Worm (Caenorhabditis elegans): ENCODE measurements around the gene F27E5.8.

- no peak for TF ChIP-seq dmd-4 (tag; optimal IDR thresholded peaks at IDR 0.05)
- TF ChIP-seq R02D3.7 (tag; optimal IDR thresholded peaks at IDR 0.05): no peak
- TF ChIP-seq ZK546.5 (tag; optimal IDR thresholded peaks at IDR 0.05): no peak
- no peak for TF ChIP-seq nhr-23 (tag; optimal IDR thresholded peaks at IDR 0.05)
- no peak for TF ChIP-seq egl-27 (tag; optimal IDR thresholded peaks at IDR 0.05)
- TF ChIP-seq ztf-11 (tag; optimal IDR thresholded peaks at IDR 0.05): no peak
- no peak for TF ChIP-seq snpc-4 (tag; optimal IDR thresholded peaks at IDR 0.05)
These were observed 9.5 kb upstream of the F27E5.8 start for ce11 chrII:10136771-10137170.
